Fruit fly (Drosophila melanogaster) whole organism, adult: ENCODE measurements around the gene vvl.

Experiments used
- CG11617 ChIP-seq: fragments of 200-800 bp; sonication (Bioruptor generic); optimal IDR thresholded peaks from 2 replicates; lab custom pipeline; 2017; ENCODE audit warnings: mild to moderate bottlenecking, missing biosample characterization, missing genetic modification reagents, missing genetic modification characterization
- CG12768 ChIP-seq: fragments of 200-800 bp; sonication (Bioruptor generic); optimal IDR thresholded peaks from 2 replicates; lab custom pipeline; 2017; ENCODE audit warnings: missing biosample characterization, missing genetic modification characterization, mild to moderate bottlenecking, moderate library complexity, missing genetic modification reagents
- CG14711 ChIP-seq: fragments of 200-800 bp; sonication (Bioruptor generic); optimal IDR thresholded peaks from 2 replicates; lab custom pipeline; 2018; ENCODE audit warnings: missing biosample characterization, mild to moderate bottlenecking, missing genetic modification characterization, moderate library complexity
- CG1620 ChIP-seq: fragments of 200-800 bp; sonication (Bioruptor generic); optimal IDR thresholded peaks from 2 replicates; lab custom pipeline; 2016; ENCODE audit warnings: missing biosample characterization, missing genetic modification characterization
- CG33017 ChIP-seq: fragments of 200-800 bp; sonication (Bioruptor generic); optimal IDR thresholded peaks from 2 replicates; lab custom pipeline; 2018; ENCODE audit warnings: missing biosample characterization, mild to moderate bottlenecking, missing genetic modification characterization, moderate library complexity
- CG5204 ChIP-seq: fragments of 200-800 bp; sonication (Bioruptor generic); optimal IDR thresholded peaks from 2 replicates; lab custom pipeline; 2016; ENCODE audit warnings: missing biosample characterization, missing genetic modification characterization
- CG7045 ChIP-seq: fragments of 200-800 bp; sonication (Bioruptor generic); optimal IDR thresholded peaks from 2 replicates; lab custom pipeline; 2017; ENCODE audit warnings: missing biosample characterization, mild to moderate bottlenecking, missing genetic modification characterization
- CG7101 ChIP-seq: fragments of 200-800 bp; sonication (Bioruptor generic); optimal IDR thresholded peaks from 2 replicates; lab custom pipeline; 2018; ENCODE audit warnings: missing biosample characterization, mild to moderate bottlenecking, missing genetic modification characterization, moderate library complexity
- Clk ChIP-seq: fragments of 200-800 bp; sonication (Bioruptor generic); optimal IDR thresholded peaks from 2 replicates; lab custom pipeline; 2017; ENCODE audit warnings: missing biosample characterization, missing genetic modification characterization
- Crg-1 ChIP-seq: fragments of 200-800 bp; sonication (Bioruptor generic); optimal IDR thresholded peaks from 2 replicates; lab custom pipeline; 2016; ENCODE audit warnings: missing biosample characterization, missing genetic modification characterization
- Hr96 ChIP-seq: fragments of 200-800 bp; sonication (Bioruptor generic); optimal IDR thresholded peaks from 2 replicates; lab custom pipeline; 2016; ENCODE audit warnings: missing biosample characterization, missing genetic modification characterization
- Mnt ChIP-seq: fragments of 200-800 bp; sonication (Bioruptor generic); optimal IDR thresholded peaks from 2 replicates; lab custom pipeline; 2016; ENCODE audit warnings: missing biosample characterization, mild to moderate bottlenecking, missing genetic modification characterization
- bab1 ChIP-seq: fragments of 200-800 bp; sonication (Bioruptor generic); optimal IDR thresholded peaks from 3 replicates; lab custom pipeline; 2019; ENCODE audit warnings: missing biosample characterization, mild to moderate bottlenecking, missing genetic modification characterization, moderate library complexity
- cic ChIP-seq: fragments of 200-800 bp; sonication (Bioruptor generic); optimal IDR thresholded peaks from 2 replicates; lab custom pipeline; 2017; ENCODE audit warnings: missing biosample characterization, mild to moderate bottlenecking, missing genetic modification characterization, moderate library complexity
- cnc ChIP-seq, 2 experiments: fragments of >200 bp; optimal IDR thresholded peaks; 2 replicates each; lab custom pipeline; 2017
- kay ChIP-seq: fragments of 200-800 bp; sonication (Bioruptor generic); peaks from one replicate; lab custom pipeline; 2016; ENCODE audit warnings: missing biosample characterization, missing genetic modification characterization, borderline replicate concordance
- ovo ChIP-seq: fragments of 200-800 bp; sonication (Bioruptor generic); optimal IDR thresholded peaks from 2 replicates; lab custom pipeline; 2016; ENCODE audit warnings: missing biosample characterization, missing genetic modification characterization
- pad ChIP-seq: fragments of 200-800 bp; sonication (Bioruptor generic); optimal IDR thresholded peaks from 3 replicates; lab custom pipeline; 2017; ENCODE audit warnings: missing biosample characterization, missing genetic modification characterization, mild to moderate bottlenecking, moderate library complexity, missing genetic modification reagents
- tj ChIP-seq: fragments of 200-800 bp; sonication (Bioruptor generic); optimal IDR thresholded peaks from 3 replicates; lab custom pipeline; 2017; ENCODE audit warnings: missing biosample characterization, mild to moderate bottlenecking, missing genetic modification characterization, moderate library complexity
- toe ChIP-seq: fragments of 200-800 bp; sonication (Bioruptor generic); optimal IDR thresholded peaks from 2 replicates; lab custom pipeline; 2016; ENCODE audit warnings: missing biosample characterization, missing genetic modification characterization

vvl gene

DNA sequence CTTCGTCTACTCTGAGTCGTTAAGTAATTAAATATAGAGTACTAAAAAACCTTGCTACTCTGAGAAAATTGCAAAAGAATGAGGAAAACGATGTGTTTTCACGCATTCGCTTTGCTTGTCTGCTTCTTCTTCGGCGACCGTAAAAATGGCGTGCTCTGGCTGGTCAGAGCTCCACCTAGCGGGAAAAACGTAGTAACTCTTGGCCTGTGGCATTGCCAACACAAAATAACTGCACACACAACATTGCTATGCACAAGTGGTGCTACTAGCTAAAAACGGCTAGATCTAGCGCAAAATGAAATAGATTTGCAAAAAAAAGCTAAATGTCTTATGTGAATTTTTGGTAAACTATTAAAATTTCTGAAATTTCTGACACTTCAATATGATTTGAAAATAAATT is 42.8 kb upstream of the vvl start:
- TF ChIP-seq bab1, result peak; percentile 47
- peak; percentile 18 for TF ChIP-seq CG7045 (GFP tag; lab: Kevin White, UChicago)
- peak; percentile 89 for TF ChIP-seq Mnt (GFP tag; lab: Kevin White, UChicago)
- peak; percentile 35 for TF ChIP-seq CG14711 (tag; lab: Kevin White, UChicago)
- peak; percentile 58 for TF ChIP-seq CG7101 (tag; lab: Kevin White, UChicago)
- TF ChIP-seq pad (GFP tag; lab: Kevin White, UChicago), result peak; percentile 48
- TF ChIP-seq Crg-1 (GFP tag; lab: Kevin White, UChicago), result peak; percentile 45
- no peak for TF ChIP-seq Clk (GFP tag; lab: Kevin White, UChicago)
- TF ChIP-seq CG12768 (GFP tag; lab: Kevin White, UChicago), result no peak
- TF ChIP-seq CG11617 (GFP tag; lab: Kevin White, UChicago), result peak; percentile 41
- peak; percentile 40 for TF ChIP-seq toe (GFP tag; lab: Kevin White, UChicago)
- TF ChIP-seq kay (GFP tag; lab: Kevin White, UChicago), result no peak
- peak; percentile 42 for TF ChIP-seq tj (GFP tag; lab: Kevin White, UChicago)
- no peak for TF ChIP-seq cnc (optimal IDR thresholded peaks at IDR 0.05; lab: Kevin White, UChicago)
- no peak for TF ChIP-seq cic (GFP tag; lab: Kevin White, UChicago)
- TF ChIP-seq Hr96 (GFP tag; lab: Kevin White, UChicago), result peak; percentile 53
- peak; percentile 69 for TF ChIP-seq CG1620 (GFP tag; lab: Kevin White, UChicago)
- no peak for TF ChIP-seq CG33017 (tag; lab: Kevin White, UChicago)
- peak; percentile 22 for TF ChIP-seq CG5204 (GFP tag; lab: Kevin White, UChicago)
- TF ChIP-seq ovo (GFP tag; lab: Kevin White, UChicago), result peak; percentile 27

DNA sequence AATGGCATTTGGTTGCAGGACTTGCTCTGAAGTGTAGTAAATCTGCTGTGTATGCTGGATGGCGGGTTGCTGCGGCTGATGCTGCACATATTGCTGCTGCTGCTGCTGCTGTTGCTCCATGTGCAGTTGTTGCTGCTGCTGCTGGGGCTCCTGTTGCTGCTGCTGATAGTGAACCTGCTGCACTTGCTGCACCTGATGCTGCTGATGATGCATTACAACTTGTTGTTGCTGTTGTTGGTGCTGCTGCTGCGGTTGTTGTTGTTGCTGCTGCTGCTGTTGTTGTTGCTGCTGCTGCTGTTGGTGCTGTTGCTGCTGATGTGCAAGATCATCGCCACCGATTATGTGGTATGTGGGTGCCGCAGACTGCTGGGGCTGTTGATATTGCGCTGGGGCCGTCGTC is 39.1 kb upstream of the vvl start:
- TF ChIP-seq Hr96 (GFP tag; lab: Kevin White, UChicago) (no peak), kay (GFP tag; lab: Kevin White, UChicago) (no peak), tj (GFP tag; lab: Kevin White, UChicago) (no peak), cnc (optimal IDR thresholded peaks at IDR 0.05; lab: Kevin White, UChicago) (no peak), toe (GFP tag; lab: Kevin White, UChicago) (no peak), Crg-1 (GFP tag; lab: Kevin White, UChicago) (no peak), CG14711 (tag; lab: Kevin White, UChicago) (no peak), ovo (GFP tag; lab: Kevin White, UChicago) (no peak), CG7101 (tag; lab: Kevin White, UChicago) (no peak), CG33017 (tag; lab: Kevin White, UChicago) (no peak), Clk (GFP tag; lab: Kevin White, UChicago) (no peak), CG12768 (GFP tag; lab: Kevin White, UChicago) (no peak), CG5204 (GFP tag; lab: Kevin White, UChicago) (no peak), CG7045 (GFP tag; lab: Kevin White, UChicago) (no peak), bab1 (no peak), CG1620 (GFP tag; lab: Kevin White, UChicago) (no peak), pad (GFP tag; lab: Kevin White, UChicago) (no peak), Mnt (GFP tag; lab: Kevin White, UChicago) (no peak), CG11617 (GFP tag; lab: Kevin White, UChicago) (no peak)

- TF ChIP-seq CG11617 (GFP tag; lab: Kevin White, UChicago) (peak; percentile 75), Mnt (GFP tag; lab: Kevin White, UChicago) (peak; percentile 50), pad (GFP tag; lab: Kevin White, UChicago) (peak; percentile 47), Hr96 (GFP tag; lab: Kevin White, UChicago) (peak; percentile 30), toe (GFP tag; lab: Kevin White, UChicago) (peak; percentile 37), CG33017 (tag; lab: Kevin White, UChicago) (peak; percentile 72), CG1620 (GFP tag; lab: Kevin White, UChicago) (peak; percentile 16), cnc (optimal IDR thresholded peaks at IDR 0.05; lab: Kevin White, UChicago) (no peak), ovo (GFP tag; lab: Kevin White, UChicago) (peak; percentile 36), CG7045 (GFP tag; lab: Kevin White, UChicago) (peak; percentile 45), CG7101 (tag; lab: Kevin White, UChicago) (peak; percentile 65), kay (GFP tag; lab: Kevin White, UChicago) (no peak), Clk (GFP tag; lab: Kevin White, UChicago) (no peak), Crg-1 (GFP tag; lab: Kevin White, UChicago) (peak; percentile 26), CG14711 (tag; lab: Kevin White, UChicago) (peak; percentile 66), bab1 (peak; percentile 32), tj (GFP tag; lab: Kevin White, UChicago) (peak; percentile 26), CG12768 (GFP tag; lab: Kevin White, UChicago) (peak; percentile 58), CG5204 (GFP tag; lab: Kevin White, UChicago) (no peak), cic (GFP tag; lab: Kevin White, UChicago) (no peak)
Measured at dm6 chr3L:6752278-6753096, 37.5 kb upstream of the vvl start, which contains the start of the genes velo and Sbds. Gene velo (minus strand): TSS chr3L:6752752. Gene Sbds (plus strand): TSS chr3L:6752913.

dm6 chr3L:6756197-6756736 is 33.7 kb upstream of the vvl start, which contains the start of gene Ist1:
Gene Ist1 (minus strand): TSS chr3L:6756497.
- no peak for TF ChIP-seq tj (GFP tag; lab: Kevin White, UChicago)
- TF ChIP-seq cic (GFP tag; lab: Kevin White, UChicago), result no peak
- TF ChIP-seq CG5204 (GFP tag; lab: Kevin White, UChicago), result no peak
- TF ChIP-seq Mnt (GFP tag; lab: Kevin White, UChicago), result no peak
- TF ChIP-seq bab1, result peak; percentile 26
- no peak for TF ChIP-seq CG11617 (GFP tag; lab: Kevin White, UChicago)
- TF ChIP-seq Crg-1 (GFP tag; lab: Kevin White, UChicago), result no peak
- no peak for TF ChIP-seq pad (GFP tag; lab: Kevin White, UChicago)
- TF ChIP-seq kay (GFP tag; lab: Kevin White, UChicago), result peak; percentile 98
- no peak for TF ChIP-seq CG7101 (tag; lab: Kevin White, UChicago)
- no peak for TF ChIP-seq ovo (GFP tag; lab: Kevin White, UChicago)
